Worm (Caenorhabditis elegans) whole organism, mixed stage, embryonic: ENCODE results near the gene bath-47.

Experiments used
- M03D4.4 ChIP-seq: sonication (generic microtip); optimal IDR thresholded peaks from 2 replicates; lab custom pipeline; 2017; ENCODE audit warnings: mild to moderate bottlenecking, missing genetic modification characterization, missing compliant biosample characterization
- bed-3 ChIP-seq: fragments of 200-800 bp; sonication (Bioruptor generic); optimal IDR thresholded peaks from 3 replicates; lab custom pipeline; 2018; ENCODE audit warnings: mild to moderate bottlenecking, missing genetic modification characterization, moderate library complexity, missing compliant biosample characterization
- elt-1 ChIP-seq: sonication (generic microtip); optimal IDR thresholded peaks from 2 replicates; lab custom pipeline; 2017; ENCODE audit warnings: missing genetic modification characterization, mild to moderate bottlenecking, missing compliant biosample characterization, antibody characterized with exemption, moderate library complexity, borderline replicate concordance; ENCODE audit not compliant: insufficient read depth
- elt-3 ChIP-seq: fragments of 150-350 bp; optimal IDR thresholded peaks from 2 replicates; lab custom pipeline; 2014; ENCODE audit warnings: missing biosample characterization, missing genetic modification characterization
- lsy-2 ChIP-seq: fragments of 150-350 bp; optimal IDR thresholded peaks from 2 replicates; lab custom pipeline; 2014; ENCODE audit warnings: missing biosample characterization, missing genetic modification characterization
- nhr-12 ChIP-seq: fragments of 150-350 bp; optimal IDR thresholded peaks from 2 replicates; lab custom pipeline; 2014; ENCODE audit warnings: missing biosample characterization, missing genetic modification characterization
- nhr-28 ChIP-seq: fragments of 150-350 bp; optimal IDR thresholded peaks from 2 replicates; lab custom pipeline; 2014; ENCODE audit warnings: missing biosample characterization, missing genetic modification characterization
- nhr-76 ChIP-seq: sonication (generic microtip); optimal IDR thresholded peaks from 2 replicates; lab custom pipeline; 2017; ENCODE audit warnings: missing biosample characterization, missing genetic modification characterization
- snpc-4 ChIP-seq: fragments of 150-350 bp; optimal IDR thresholded peaks from 2 replicates; lab custom pipeline; 2014; ENCODE audit warnings: missing biosample characterization, missing genetic modification characterization
- unc-39 ChIP-seq: fragments of 150-350 bp; optimal IDR thresholded peaks from 2 replicates; lab custom pipeline; 2014; ENCODE audit warnings: missing biosample characterization, missing genetic modification characterization
- unc-62 ChIP-seq: fragments of 150-350 bp; optimal IDR thresholded peaks from 2 replicates; lab custom pipeline; 2014; ENCODE audit warnings: missing biosample characterization, missing genetic modification reagents, missing genetic modification characterization

DNA sequence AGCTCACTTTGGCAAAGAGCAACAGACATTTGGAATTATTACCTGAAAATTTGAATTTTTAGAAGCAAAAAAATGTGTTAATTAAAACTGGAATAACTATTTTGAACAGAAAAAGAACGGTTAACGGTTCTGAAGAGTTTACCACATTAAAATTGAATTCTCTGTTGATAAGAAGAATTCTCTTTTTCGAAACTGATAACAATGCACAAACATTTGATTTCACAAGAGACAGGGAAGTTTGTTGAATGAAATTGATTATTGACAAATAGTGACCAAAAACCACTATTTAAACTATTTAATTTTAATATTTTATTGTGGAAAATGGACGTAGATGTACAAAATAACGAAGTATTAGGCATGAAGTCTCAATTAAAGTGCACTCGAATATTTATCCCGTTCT lies 6.0 kb downstream of the bath-47 start:
- no peak for TF ChIP-seq unc-62 (GFP tag; lab: Kevin White, UChicago)
- TF ChIP-seq nhr-76 (tag; lab: Kevin White, UChicago), result no peak
- TF ChIP-seq snpc-4, result no peak
- no peak for TF ChIP-seq elt-3
- TF ChIP-seq unc-39 (tag; lab: Kevin White, UChicago), result no peak
- TF ChIP-seq nhr-12 (tag; lab: Kevin White, UChicago), result no peak
- TF ChIP-seq bed-3 (GFP tag; lab: Kevin White, UChicago), result no peak
- TF ChIP-seq lsy-2 (tag; lab: Kevin White, UChicago), result no peak
- no peak for TF ChIP-seq nhr-28 (tag; lab: Kevin White, UChicago)
- TF ChIP-seq elt-1 (tag; lab: Kevin White, UChicago), result no peak
- TF ChIP-seq M03D4.4 (tag; lab: Kevin White, UChicago), result no peak
